Fruit fly (Drosophila melanogaster) whole organism: ENCODE data around the gene pkaap.

Experiments
- CG8478 ChIP-seq: fragments of >200 bp; optimal IDR thresholded peaks from 2 replicates; lab custom pipeline; 2018; ENCODE audit warnings: inconsistent platforms
- Dll ChIP-seq: fragments of >200 bp; optimal IDR thresholded peaks from 2 replicates; lab custom pipeline; 2017
- EcR ChIP-seq, 2 experiments: fragments of >200 bp; optimal IDR thresholded peaks; 2 replicates each; lab custom pipeline; 2017; ENCODE audit warnings: missing biosample characterization in 2 of 2, missing genetic modification characterization in 2 of 2, missing genetic modification reagents in 2 of 2
- pan ChIP-seq: fragments of >200 bp; optimal IDR thresholded peaks from 2 replicates; lab custom pipeline; 2017
- psq ChIP-seq: fragments of >200 bp; optimal IDR thresholded peaks from 2 replicates; lab custom pipeline; 2017
- usp ChIP-seq: fragments of >200 bp; optimal IDR thresholded peaks from 2 replicates; lab custom pipeline; 2017; ENCODE audit warnings: missing biosample characterization, missing genetic modification characterization, mixed read lengths

pkaap gene

DNA sequence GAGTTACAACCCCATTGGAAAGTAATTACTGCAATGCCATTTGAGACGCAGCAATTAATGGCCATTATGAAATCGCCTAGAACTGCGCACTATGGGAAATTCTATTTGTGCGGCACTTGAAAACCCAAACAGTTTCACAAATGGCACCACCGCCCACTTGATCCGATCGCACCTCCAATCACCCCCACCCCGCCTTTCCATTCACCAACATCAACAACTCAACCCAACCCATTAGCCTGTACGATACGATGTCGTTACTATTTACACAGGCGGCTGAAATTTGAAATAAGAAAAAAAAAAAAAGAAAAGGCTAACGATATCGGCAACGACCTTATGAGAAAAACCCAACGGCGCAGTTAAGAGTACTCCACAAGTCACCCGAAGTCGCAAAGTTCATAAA is 29.0 kb downstream of the pkaap start:
- TF ChIP-seq EcR (GFP tag; optimal IDR thresholded peaks at IDR 0.05; lab: Kevin White, UChicago) (no peak), CG8478 (no peak), Dll (lab: Kevin White, UChicago) (no peak), usp (GFP tag; lab: Kevin White, UChicago) (no peak), psq (lab: Kevin White, UChicago) (no peak)

DNA sequence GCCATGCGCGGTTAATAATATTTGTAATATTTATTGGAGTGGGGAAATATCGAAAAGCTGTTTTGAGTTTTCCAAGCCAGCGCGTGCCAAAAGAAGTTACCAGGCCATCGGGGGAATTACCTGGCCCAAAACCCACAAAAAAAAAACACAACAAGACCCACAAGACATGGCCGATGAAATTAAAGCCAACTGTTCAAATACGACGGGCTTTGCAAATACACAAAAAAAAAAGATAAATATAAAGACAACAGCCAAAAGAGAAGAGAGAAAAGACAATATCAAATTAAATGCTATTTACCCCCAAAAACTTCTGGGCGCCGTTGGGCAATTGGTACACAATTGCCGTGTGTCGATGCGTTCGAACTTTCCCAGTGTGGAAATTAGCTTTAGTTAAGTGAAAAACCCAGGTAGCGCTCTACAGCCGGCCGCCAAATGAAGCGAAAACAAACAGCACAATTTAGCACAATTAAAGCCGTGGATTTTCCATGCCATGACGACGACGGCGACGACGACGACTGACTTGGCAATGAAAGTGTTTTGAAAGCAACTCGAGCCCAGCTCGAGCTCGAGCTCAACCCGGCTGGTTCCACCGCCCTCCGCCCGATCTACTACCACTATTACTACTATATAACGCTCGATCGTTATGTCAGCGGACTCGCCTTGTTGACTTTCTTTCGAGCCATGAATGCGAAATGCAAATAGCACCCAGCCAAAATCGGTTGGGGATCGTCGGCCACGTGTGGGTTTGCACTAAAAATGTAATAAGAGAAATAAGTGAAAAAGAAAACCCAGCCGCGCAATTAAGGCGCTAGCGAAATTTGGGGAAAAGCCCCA is 29.9 kb downstream of the pkaap start:
- TF ChIP-seq psq (lab: Kevin White, UChicago) = no peak
- no peak for TF ChIP-seq Dll (lab: Kevin White, UChicago)
- no peak for TF ChIP-seq usp (GFP tag; lab: Kevin White, UChicago)
- TF ChIP-seq CG8478 = no peak
- no peak for TF ChIP-seq pan
- no peak for TF ChIP-seq EcR (GFP tag; optimal IDR thresholded peaks at IDR 0.05; lab: Kevin White, UChicago)

DNA sequence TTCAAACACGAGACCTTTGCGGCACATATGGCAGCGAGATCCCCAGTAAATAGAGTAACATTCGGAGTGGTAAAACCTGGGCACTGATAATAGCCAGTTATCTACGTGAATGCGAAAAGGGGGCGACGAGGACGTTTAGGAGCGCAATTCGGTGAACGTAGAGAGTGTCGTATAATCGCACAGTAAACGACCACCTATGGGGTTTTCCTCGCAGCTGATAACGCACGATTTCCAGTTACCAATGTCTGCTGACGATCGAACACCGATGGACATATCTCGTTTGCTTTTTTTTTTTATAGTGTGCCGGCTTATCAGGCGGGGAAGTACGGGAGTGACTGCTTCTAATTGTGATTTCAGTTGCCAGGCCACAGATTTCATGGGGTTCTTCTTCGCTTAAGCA is 31.7 kb downstream of the pkaap start:
- TF ChIP-seq EcR (GFP tag; optimal IDR thresholded peaks at IDR 0.05; lab: Kevin White, UChicago) (no peak), pan (no peak), Dll (lab: Kevin White, UChicago) (no peak), usp (GFP tag; lab: Kevin White, UChicago) (no peak), CG8478 (no peak), psq (lab: Kevin White, UChicago) (no peak)

- TF ChIP-seq psq (lab: Kevin White, UChicago) (no peak), CG8478 (no peak), Dll (lab: Kevin White, UChicago) (no peak), pan (no peak), usp (GFP tag; lab: Kevin White, UChicago) (no peak), EcR (GFP tag; optimal IDR thresholded peaks at IDR 0.05; lab: Kevin White, UChicago) (no peak)
These were observed 32.3 kb downstream of the pkaap start for dm6 chr2L:16320428-16320827.

dm6 chr2L:16321209-16321608 is 33.1 kb downstream of the pkaap start:
- no peak for TF ChIP-seq psq (lab: Kevin White, UChicago)

DNA sequence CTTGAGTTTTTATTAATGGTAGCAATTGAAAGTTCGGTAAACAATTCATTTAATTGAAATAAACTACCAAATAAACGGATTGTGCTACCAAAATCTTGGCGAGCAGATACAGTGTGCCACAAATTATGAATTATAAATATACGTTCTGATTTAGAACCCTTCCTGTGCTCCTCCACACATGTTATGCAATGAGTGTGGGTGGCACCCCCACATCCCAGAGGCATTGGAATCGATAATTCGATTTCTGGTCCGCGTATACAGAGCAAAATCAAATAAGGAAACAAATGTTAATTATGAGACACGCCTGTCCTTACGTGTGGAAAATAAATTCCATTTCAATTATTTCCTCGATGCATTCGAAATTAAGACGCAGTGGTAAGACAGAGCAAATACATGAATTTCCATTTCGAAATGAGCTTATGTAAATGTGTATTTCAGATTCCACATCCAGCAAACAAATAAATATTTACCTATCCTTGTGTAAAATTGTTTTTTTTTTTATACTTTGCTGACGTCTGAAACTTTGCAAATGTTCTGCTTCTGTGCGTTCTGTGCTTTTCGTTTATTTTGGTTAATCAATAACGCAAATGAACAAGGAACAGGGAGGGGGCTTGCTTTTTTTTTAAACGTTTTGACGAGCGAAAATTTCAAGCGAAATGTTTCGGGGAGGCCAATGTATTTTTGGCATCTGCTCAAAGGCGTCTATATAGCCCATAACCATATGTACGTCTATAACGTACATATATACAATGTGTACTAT is 34.0 kb downstream of the pkaap start:
- TF ChIP-seq CG8478 = no peak
- TF ChIP-seq usp (GFP tag; lab: Kevin White, UChicago) = no peak
- TF ChIP-seq EcR (GFP tag; optimal IDR thresholded peaks at IDR 0.05; lab: Kevin White, UChicago) = no peak
- no peak for TF ChIP-seq psq (lab: Kevin White, UChicago)
- no peak for TF ChIP-seq Dll (lab: Kevin White, UChicago)
- no peak for TF ChIP-seq pan

- no peak for TF ChIP-seq pan
- TF ChIP-seq EcR (GFP tag; optimal IDR thresholded peaks at IDR 0.05; lab: Kevin White, UChicago) = no peak
- TF ChIP-seq CG8478 = no peak
- TF ChIP-seq Dll (lab: Kevin White, UChicago) = no peak
These were observed 35.5 kb downstream of the pkaap start for dm6 chr2L:16323544-16323943.

- no peak for TF ChIP-seq psq (lab: Kevin White, UChicago)
- no peak for TF ChIP-seq EcR (GFP tag; optimal IDR thresholded peaks at IDR 0.05; lab: Kevin White, UChicago)
These were observed 36.7 kb downstream of the pkaap start for dm6 chr2L:16324833-16325232.

dm6 chr2L:16325515-16326257 is 37.6 kb downstream of the pkaap start, which contains the start of gene cact:
TSS of gene cact (minus strand) at chr2L:16326207.
- TF ChIP-seq EcR (GFP tag; optimal IDR thresholded peaks at IDR 0.05; lab: Kevin White, UChicago) (no peak), psq (lab: Kevin White, UChicago) (no peak), CG8478 (no peak), usp (GFP tag; lab: Kevin White, UChicago) (no peak), pan (no peak), Dll (lab: Kevin White, UChicago) (no peak)

dm6 chr2L:16326892-16327291 is 38.8 kb downstream of the pkaap start, which contains the start of gene CG4278:
TSS of gene CG4278 (plus strand) at chr2L:16327069.
- TF ChIP-seq pan (no peak), Dll (lab: Kevin White, UChicago) (no peak), CG8478 (no peak), psq (lab: Kevin White, UChicago) (no peak), EcR (GFP tag; optimal IDR thresholded peaks at IDR 0.05; lab: Kevin White, UChicago) (no peak), usp (GFP tag; lab: Kevin White, UChicago) (no peak)

DNA sequence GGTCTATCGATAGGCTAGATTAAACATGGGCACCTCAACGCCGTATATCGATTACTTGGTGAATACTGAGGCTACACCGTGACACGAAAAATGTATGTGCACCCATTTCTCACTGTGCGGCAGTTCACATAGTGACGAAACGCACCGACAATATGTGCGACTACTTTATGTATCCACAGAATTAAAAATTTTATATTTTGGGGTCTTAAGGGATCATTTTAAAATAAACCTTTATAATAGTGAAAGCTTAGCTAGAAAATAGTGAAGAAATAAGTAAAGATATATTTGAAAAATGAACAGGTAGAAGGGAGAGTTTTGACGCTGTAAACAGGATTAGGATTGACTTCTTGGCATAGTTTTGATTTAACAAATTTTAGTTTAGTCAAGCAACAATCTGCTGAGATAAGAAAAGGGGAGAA is 41.0 kb downstream of the pkaap start, which contains the start of gene mRpL4:
TSS of gene mRpL4 (minus strand) at position 31 of the 419 bp plus-strand sequence.
- TF ChIP-seq EcR (GFP tag; optimal IDR thresholded peaks at IDR 0.05; lab: Kevin White, UChicago) (no peak), pan (no peak), psq (lab: Kevin White, UChicago) (no peak), usp (GFP tag; lab: Kevin White, UChicago) (no peak), CG8478 (no peak)

DNA sequence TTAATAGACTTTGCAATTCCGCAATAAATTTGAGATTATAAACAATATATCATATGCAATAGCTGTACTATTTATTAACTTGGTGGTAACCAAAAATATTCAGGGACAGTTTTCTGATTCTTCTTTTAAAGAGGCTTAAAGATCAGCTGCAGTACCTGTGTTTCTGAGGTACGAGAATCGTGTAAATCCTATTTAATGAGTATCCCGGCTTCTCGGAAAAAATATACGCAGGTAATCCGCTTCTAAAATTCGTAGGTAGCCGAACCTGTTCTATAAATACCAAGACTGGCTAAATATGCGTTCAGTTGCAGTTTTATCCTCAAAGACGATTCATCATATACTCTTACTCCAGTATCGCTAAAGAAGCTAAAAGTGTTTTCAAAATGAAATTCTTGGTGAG is 41.5 kb downstream of the pkaap start, which contains the start of gene CG4440:
TSS of gene CG4440 (plus strand) at position 301 of the 400 bp plus-strand sequence.
- TF ChIP-seq psq (lab: Kevin White, UChicago) (no peak), CG8478 (no peak), EcR (GFP tag; optimal IDR thresholded peaks at IDR 0.05; lab: Kevin White, UChicago) (no peak), usp (GFP tag; lab: Kevin White, UChicago) (no peak)
